Fruit fly (Drosophila melanogaster) whole organism, pupa: ENCODE data around the gene CG31075.

Source experiments
- CG12605 ChIP-seq: fragments of 200-800 bp; sonication (Bioruptor generic); IDR thresholded peaks from 2 replicates; pipeline ENCODE4 v1.3.6; 2022; ENCODE audit warnings: missing biosample characterization, missing genetic modification characterization
- EcR ChIP-seq: fragments of 200-800 bp; sonication (Bioruptor generic); optimal IDR thresholded peaks from 3 replicates; lab custom pipeline; 2019; ENCODE audit warnings: missing biosample characterization, missing genetic modification characterization, mild to moderate bottlenecking, moderate library complexity, missing genetic modification reagents
- Pif1B ChIP-seq: fragments of 200-800 bp; sonication (Bioruptor generic); optimal IDR thresholded peaks from 3 replicates; lab custom pipeline; 2016; ENCODE audit warnings: missing biosample characterization, missing genetic modification characterization
- fd96Ca ChIP-seq: fragments of 200-800 bp; sonication (Bioruptor generic); IDR thresholded peaks from 3 replicates; pipeline ENCODE4 v1.3.6; 2022; ENCODE audit warnings: missing biosample characterization, missing genetic modification characterization

dm6 chr3R:27033935-27034334, 45.6 kb upstream of the CG31075 start:
- TF ChIP-seq CG12605 (GFP tag; lab: Robert Waterston, UW) (no peak), fd96Ca (no peak), Pif1B (GFP tag; lab: Kevin White, UChicago) (no peak), EcR (GFP tag; lab: Kevin White, UChicago) (no peak)
